Fruit fly (Drosophila melanogaster) whole organism, embryonic: ENCODE measurements around the gene GstD5.

ENCODE experiments used
- CG1233 ChIP-seq: fragments of 200-800 bp; sonication (Bioruptor generic); optimal IDR thresholded peaks from 4 replicates; lab custom pipeline; 2018; ENCODE audit warnings: missing biosample characterization, mild to moderate bottlenecking, missing genetic modification characterization
- CG33557 ChIP-seq: fragments of 200-800 bp; sonication (Bioruptor generic); optimal IDR thresholded peaks from 2 replicates; lab custom pipeline; 2019; ENCODE audit warnings: missing biosample characterization, mild to moderate bottlenecking, missing genetic modification characterization, moderate library complexity
- CG8478 ChIP-seq: fragments of >200 bp; optimal IDR thresholded peaks from 2 replicates; lab custom pipeline; 2018
- Dip3 ChIP-seq: fragments of 200-800 bp; sonication (Bioruptor generic); optimal IDR thresholded peaks from 3 replicates; lab custom pipeline; 2016; ENCODE audit warnings: missing biosample characterization, missing genetic modification characterization
- E2f2 ChIP-seq: fragments of 200-800 bp; sonication (Bioruptor generic); IDR thresholded peaks from 2 replicates; pipeline ENCODE4 v1.3.6; 2022; ENCODE audit warnings: missing biosample characterization, missing genetic modification characterization
- bsh ChIP-seq, 2 experiments: fragments of 200-800 bp; sonication (Bioruptor generic); optimal IDR thresholded peaks; 2 replicates each; lab custom pipeline; 2017 to 2018; ENCODE audit warnings: mild to moderate bottlenecking in 2 of 2, missing biosample characterization in 2 of 2, missing genetic modification characterization in 2 of 2, moderate library complexity in 1 of 2
- danr ChIP-seq: fragments of 200-800 bp; sonication (Bioruptor generic); IDR thresholded peaks from 2 replicates; pipeline ENCODE4 v1.3.6; 2022; ENCODE audit warnings: missing biosample characterization, missing genetic modification characterization

- TF ChIP-seq CG8478 (lab: Kevin White, UChicago) (no peak), E2f2 (GFP tag; lab: Robert Waterston, UW) (peak; percentile 87), bsh (GFP tag; optimal IDR thresholded peaks at IDR 0.05; lab: Kevin White, UChicago) (no peak), Dip3 (GFP tag; lab: Kevin White, UChicago) (no peak), danr (GFP tag; lab: Robert Waterston, UW) (no peak), CG33557 (no peak), CG1233 (no peak)
Observed at dm6 chr3R:12408160-12408559, 32.6 kb downstream of the GstD5 start, which contains the start of gene CG5196.
